Worm (Caenorhabditis elegans) whole organism, late embryonic: ENCODE data around the gene F45D3.2.

Experiments
- C08G9.2 ChIP-seq: sonication (generic microtip); optimal IDR thresholded peaks from 2 replicates; lab custom pipeline; 2016; ENCODE audit warnings: mild to moderate bottlenecking, missing genetic modification characterization, moderate library complexity, missing compliant biosample characterization
- K02D7.2 ChIP-seq: sonication (generic microtip); optimal IDR thresholded peaks from 2 replicates; lab custom pipeline; 2017; ENCODE audit warnings: mild to moderate bottlenecking, missing genetic modification characterization, missing compliant biosample characterization
- T23F11.4 ChIP-seq: fragments of 200-800 bp; sonication (Bioruptor generic); optimal IDR thresholded peaks from 2 replicates; lab custom pipeline; 2018; ENCODE audit warnings: mild to moderate bottlenecking, missing genetic modification characterization, missing compliant biosample characterization
- ahr-1 ChIP-seq: sonication (generic microtip); optimal IDR thresholded peaks from 2 replicates; lab custom pipeline; 2016; ENCODE audit warnings: missing genetic modification characterization, missing compliant biosample characterization
- ceh-14 ChIP-seq: sonication (generic microtip); optimal IDR thresholded peaks from 2 replicates; lab custom pipeline; 2016; ENCODE audit warnings: missing genotype, missing genetic modification characterization, missing compliant biosample characterization
- ceh-18 ChIP-seq: sonication (generic microtip); optimal IDR thresholded peaks from 2 replicates; lab custom pipeline; 2016; ENCODE audit warnings: missing genetic modification characterization, missing compliant biosample characterization
- ceh-2 ChIP-seq: sonication (generic microtip); optimal IDR thresholded peaks from 2 replicates; lab custom pipeline; 2016; ENCODE audit warnings: missing genotype, missing genetic modification characterization, missing compliant biosample characterization
- ceh-22 ChIP-seq: sonication (generic microtip); optimal IDR thresholded peaks from 2 replicates; lab custom pipeline; 2017; ENCODE audit warnings: missing biosample characterization, missing genetic modification characterization
- ceh-30 ChIP-seq: fragments of 150-350 bp; optimal IDR thresholded peaks from 2 replicates; lab custom pipeline; 2014; ENCODE audit warnings: missing biosample characterization, missing genetic modification characterization
- ceh-31 ChIP-seq: sonication (generic microtip); optimal IDR thresholded peaks from 2 replicates; lab custom pipeline; 2016; ENCODE audit warnings: missing genetic modification characterization, missing compliant biosample characterization
- ceh-45 ChIP-seq: fragments of 200-800 bp; sonication (Bioruptor generic); IDR thresholded peaks from 2 replicates; pipeline ENCODE4 v1.3.6; 2022; ENCODE audit warnings: missing genetic modification reagents, missing genetic modification characterization, missing compliant biosample characterization
- ceh-48 ChIP-seq: sonication (generic microtip); optimal IDR thresholded peaks from 2 replicates; lab custom pipeline; 2016; ENCODE audit warnings: missing genetic modification characterization, inconsistent platforms, missing compliant biosample characterization
- che-1 ChIP-seq: sonication (generic microtip); optimal IDR thresholded peaks from 2 replicates; lab custom pipeline; 2016; ENCODE audit warnings: mild to moderate bottlenecking, missing genetic modification characterization, missing compliant biosample characterization
- dmd-4 ChIP-seq: sonication (generic microtip); optimal IDR thresholded peaks from 2 replicates; lab custom pipeline; 2016; ENCODE audit warnings: borderline replicate concordance, missing genetic modification characterization, missing compliant biosample characterization
- elt-2 ChIP-seq: sonication (generic microtip); optimal IDR thresholded peaks from 2 replicates; lab custom pipeline; 2016; ENCODE audit warnings: missing genetic modification reagents, missing genetic modification characterization, missing compliant biosample characterization
- elt-4 ChIP-seq: sonication (generic microtip); optimal IDR thresholded peaks from 2 replicates; lab custom pipeline; 2016; ENCODE audit warnings: missing genetic modification characterization, missing compliant biosample characterization
- fkh-10 ChIP-seq: fragments of 150-350 bp; optimal IDR thresholded peaks from 2 replicates; lab custom pipeline; 2014; ENCODE audit warnings: missing biosample characterization, missing genetic modification reagents, missing genetic modification characterization
- gmeb-2 ChIP-seq: sonication (generic microtip); optimal IDR thresholded peaks from 2 replicates; lab custom pipeline; 2016; ENCODE audit warnings: missing genetic modification characterization, inconsistent platforms, missing compliant biosample characterization
- hlh-15 ChIP-seq: sonication (generic microtip); optimal IDR thresholded peaks from 2 replicates; lab custom pipeline; 2016; ENCODE audit warnings: missing genetic modification characterization, missing compliant biosample characterization
- hlh-30 ChIP-seq: sonication (generic microtip); optimal IDR thresholded peaks from 2 replicates; lab custom pipeline; 2017; ENCODE audit warnings: antibody characterized with exemption, missing genetic modification characterization, missing compliant biosample characterization; ENCODE audit not compliant: insufficient read depth
- hlh-6 ChIP-seq: sonication (generic microtip); optimal IDR thresholded peaks from 2 replicates; lab custom pipeline; 2016; ENCODE audit warnings: missing genotype, missing genetic modification characterization, missing compliant biosample characterization
- hlh-8 ChIP-seq: sonication (generic microtip); optimal IDR thresholded peaks from 2 replicates; lab custom pipeline; 2016; ENCODE audit warnings: missing genotype, missing genetic modification characterization, missing compliant biosample characterization
- mec-3 ChIP-seq: sonication (generic microtip); optimal IDR thresholded peaks from 2 replicates; lab custom pipeline; 2016; ENCODE audit warnings: borderline replicate concordance, missing genetic modification characterization, missing compliant biosample characterization
- nfya-1 ChIP-seq: sonication (generic microtip); optimal IDR thresholded peaks from 2 replicates; lab custom pipeline; 2017; ENCODE audit warnings: missing genetic modification characterization, mild to moderate bottlenecking, missing compliant biosample characterization, antibody characterized with exemption, moderate library complexity
- nhr-11 ChIP-seq: fragments of 150-350 bp; optimal IDR thresholded peaks from 2 replicates; lab custom pipeline; 2014; ENCODE audit warnings: missing biosample characterization, missing genetic modification characterization
- npax-4 ChIP-seq: sonication (generic microtip); optimal IDR thresholded peaks from 2 replicates; lab custom pipeline; 2016; ENCODE audit warnings: missing genetic modification characterization, missing compliant biosample characterization
- odd-2 ChIP-seq: sonication (generic microtip); optimal IDR thresholded peaks from 2 replicates; lab custom pipeline; 2017; ENCODE audit warnings: antibody characterized with exemption, mild to moderate bottlenecking, missing genetic modification characterization, missing compliant biosample characterization
- pat-9 ChIP-seq: fragments of 200-800 bp; sonication (Bioruptor generic); optimal IDR thresholded peaks from 2 replicates; lab custom pipeline; 2018; ENCODE audit warnings: mild to moderate bottlenecking, missing genetic modification characterization, moderate library complexity, missing compliant biosample characterization
- pax-1 ChIP-seq: fragments of 150-350 bp; optimal IDR thresholded peaks from 2 replicates; lab custom pipeline; 2014; ENCODE audit warnings: missing biosample characterization, missing genetic modification characterization
- pqm-1 ChIP-seq: sonication (generic microtip); optimal IDR thresholded peaks from 2 replicates; lab custom pipeline; 2016; ENCODE audit warnings: missing genetic modification characterization, missing compliant biosample characterization
- ref-2 ChIP-seq: sonication (generic microtip); optimal IDR thresholded peaks from 2 replicates; lab custom pipeline; 2016; ENCODE audit warnings: missing genetic modification characterization, missing compliant biosample characterization
- rnt-1 ChIP-seq: sonication (generic microtip); optimal IDR thresholded peaks from 2 replicates; lab custom pipeline; 2016; ENCODE audit warnings: missing genetic modification characterization, missing compliant biosample characterization
- sox-2 ChIP-seq: fragments of 200-800 bp; sonication (Bioruptor generic); IDR thresholded peaks from 2 replicates; pipeline ENCODE4 v1.3.6; 2022; ENCODE audit warnings: missing genetic modification reagents, missing genetic modification characterization, missing compliant biosample characterization
- sox-4 ChIP-seq: sonication (generic microtip); optimal IDR thresholded peaks from 2 replicates; lab custom pipeline; 2017; ENCODE audit warnings: mild to moderate bottlenecking, missing genetic modification characterization, inconsistent platforms, missing compliant biosample characterization
- syd-9 ChIP-seq: sonication (generic microtip); optimal IDR thresholded peaks from 2 replicates; lab custom pipeline; 2016; ENCODE audit warnings: mild to moderate bottlenecking, missing genetic modification characterization, moderate library complexity, missing compliant biosample characterization
- ttx-3 ChIP-seq: sonication (generic microtip); optimal IDR thresholded peaks from 2 replicates; lab custom pipeline; 2016; ENCODE audit warnings: missing genetic modification reagents, missing genetic modification characterization, missing compliant biosample characterization
- unc-42 ChIP-seq: sonication (generic microtip); optimal IDR thresholded peaks from 2 replicates; lab custom pipeline; 2016; ENCODE audit warnings: missing genotype, missing genetic modification characterization, missing compliant biosample characterization
- unc-55 ChIP-seq: sonication (generic microtip); optimal IDR thresholded peaks from 2 replicates; lab custom pipeline; 2017; ENCODE audit warnings: missing biosample characterization, missing genetic modification reagents, missing genetic modification characterization
- zip-5 ChIP-seq: sonication (generic microtip); optimal IDR thresholded peaks from 2 replicates; lab custom pipeline; 2016; ENCODE audit warnings: missing genetic modification characterization, missing compliant biosample characterization
- ztf-16 ChIP-seq: sonication (generic microtip); optimal IDR thresholded peaks from 2 replicates; lab custom pipeline; 2017; ENCODE audit warnings: missing genetic modification characterization, missing compliant biosample characterization

F45D3.2 gene

DNA sequence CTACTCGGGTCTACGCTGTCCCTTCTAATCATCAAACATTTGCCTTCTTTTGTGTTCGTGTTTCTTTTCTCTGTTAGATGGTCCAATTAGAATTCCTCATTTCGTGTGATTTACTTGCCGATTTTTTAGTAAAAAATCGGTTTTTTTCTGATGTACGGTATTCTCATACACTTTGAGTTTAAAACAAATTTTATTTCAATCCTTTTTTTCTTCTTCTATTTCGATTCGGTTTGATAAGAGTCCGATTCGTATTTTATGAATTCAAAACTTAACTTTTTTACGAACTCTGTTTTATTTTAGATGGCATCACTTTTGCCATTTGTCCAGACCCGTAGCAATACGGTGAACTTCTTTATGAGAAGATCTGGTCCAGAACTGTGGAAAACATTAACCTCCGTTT, 22.3 kb downstream of the F45D3.2 start, which contains the start of gene mrps-5:
Gene mrps-5, plus strand, starts transcription at position 301 of the 400 bp plus-strand sequence.
- TF ChIP-seq elt-4 (tag; lab: Kevin White, UChicago) (no peak), T23F11.4 (GFP tag; lab: Kevin White, UChicago) (no peak), hlh-8 (tag; lab: Kevin White, UChicago) (no peak), ceh-14 (tag; lab: Kevin White, UChicago) (no peak), C08G9.2 (tag; lab: Kevin White, UChicago) (no peak), ceh-2 (no peak), syd-9 (no peak), nfya-1 (tag; lab: Kevin White, UChicago) (no peak), pqm-1 (tag; lab: Kevin White, UChicago) (no peak), ttx-3 (no peak), hlh-6 (tag; lab: Kevin White, UChicago) (no peak), ceh-45 (GFP tag; lab: Robert Waterston, UW) (no peak), sox-4 (tag; lab: Kevin White, UChicago) (no peak), ztf-16 (no peak), gmeb-2 (tag; lab: Kevin White, UChicago) (no peak), npax-4 (tag; lab: Kevin White, UChicago) (no peak), dmd-4 (tag; lab: Kevin White, UChicago) (no peak), zip-5 (tag; lab: Kevin White, UChicago) (no peak), che-1 (tag; lab: Kevin White, UChicago) (no peak)

ce11 chrV:12564902-12565301, 24.1 kb downstream of the F45D3.2 start:
- TF ChIP-seq npax-4 (tag; lab: Kevin White, UChicago) (no peak), ceh-31 (no peak), hlh-30 (tag; lab: Kevin White, UChicago) (no peak), unc-42 (no peak), mec-3 (tag; lab: Kevin White, UChicago) (no peak)

ce11 chrV:12567312-12567711, 26.5 kb downstream of the F45D3.2 start:
- TF ChIP-seq hlh-30 (tag; lab: Kevin White, UChicago), result no peak
- TF ChIP-seq ref-2 (tag; lab: Kevin White, UChicago), result no peak
- TF ChIP-seq ceh-22, result no peak
- TF ChIP-seq ceh-30 (tag; lab: Kevin White, UChicago), result no peak
- no peak for TF ChIP-seq ceh-31
- TF ChIP-seq pax-1 (tag; lab: Kevin White, UChicago), result no peak
- no peak for TF ChIP-seq sox-4 (tag; lab: Kevin White, UChicago)
- TF ChIP-seq che-1 (tag; lab: Kevin White, UChicago), result no peak
- no peak for TF ChIP-seq pat-9 (tag; lab: Kevin White, UChicago)
- TF ChIP-seq ztf-16, result no peak
- TF ChIP-seq nhr-11 (tag; lab: Kevin White, UChicago), result no peak
- no peak for TF ChIP-seq rnt-1 (tag; lab: Kevin White, UChicago)
- TF ChIP-seq ahr-1 (tag; lab: Kevin White, UChicago), result no peak
- TF ChIP-seq ceh-48 (tag; lab: Kevin White, UChicago), result no peak

- TF ChIP-seq sox-2 (GFP tag; lab: Robert Waterston, UW), result no peak
- no peak for TF ChIP-seq K02D7.2 (tag; lab: Kevin White, UChicago)
- TF ChIP-seq ref-2 (tag; lab: Kevin White, UChicago), result no peak
- no peak for TF ChIP-seq fkh-10 (GFP tag; lab: Kevin White, UChicago)
- TF ChIP-seq ceh-45 (GFP tag; lab: Robert Waterston, UW), result no peak
- no peak for TF ChIP-seq elt-2 (tag; lab: Kevin White, UChicago)
- no peak for TF ChIP-seq hlh-15 (tag; lab: Kevin White, UChicago)
- TF ChIP-seq ceh-30 (tag; lab: Kevin White, UChicago), result no peak
- TF ChIP-seq T23F11.4 (GFP tag; lab: Kevin White, UChicago), result no peak
- no peak for TF ChIP-seq odd-2 (tag; lab: Kevin White, UChicago)
- no peak for TF ChIP-seq unc-55 (GFP tag; lab: Kevin White, UChicago)
- TF ChIP-seq dmd-4 (tag; lab: Kevin White, UChicago), result no peak
- no peak for TF ChIP-seq pax-1 (tag; lab: Kevin White, UChicago)
- TF ChIP-seq ceh-18 (tag; lab: Kevin White, UChicago), result no peak
Observed at ce11 chrV:12567850-12568249, 27.0 kb downstream of the F45D3.2 start, which contains the start of gene E02A10.4. TSS of gene E02A10.4 (minus strand) at chrV:12567950.
